Worm (Caenorhabditis elegans) whole organism, L4 larva: ENCODE results near the gene col-159.
"Not testable (repeated sequence)": the region's sequence is repeated elsewhere in the genome, so short reads cannot be mapped to it uniquely, and the experiment has no call there.

ENCODE experiments used
- D1046.2 ChIP-seq: fragments of 200-800 bp; sonication (Bioruptor generic); IDR thresholded peaks from 2 replicates; pipeline ENCODE4 v1.3.6; 2022; ENCODE audit warnings: missing genetic modification characterization, missing compliant biosample characterization
- F26F4.8 ChIP-seq: fragments of 200-800 bp; sonication (Bioruptor generic); conservative IDR thresholded peaks from 2 replicates; pipeline ENCODE4 v1.3.6; 2022; ENCODE audit warnings: missing genetic modification characterization, missing compliant biosample characterization
- F44E2.7 ChIP-seq: fragments of 200-800 bp; sonication (Bioruptor generic); IDR thresholded peaks from 2 replicates; pipeline ENCODE4 v2.1.2; 2022; ENCODE audit warnings: missing genetic modification characterization, missing compliant biosample characterization
- Y5F2A.4 ChIP-seq: fragments of 200-800 bp; sonication (Bioruptor generic); optimal IDR thresholded peaks from 2 replicates; lab custom pipeline; 2018; ENCODE audit warnings: mild to moderate bottlenecking, missing genetic modification characterization, missing compliant biosample characterization
- ama-1 ChIP-seq: fragments of 150-350 bp; optimal IDR thresholded peaks from 2 replicates; lab custom pipeline; 2014; ENCODE audit warnings: inconsistent platforms, mixed read lengths
- ceh-44 ChIP-seq: fragments of 200-800 bp; sonication (Bioruptor generic); IDR thresholded peaks from 2 replicates; pipeline ENCODE4 v1.3.6; 2022; ENCODE audit warnings: missing genetic modification reagents, missing genetic modification characterization, missing compliant biosample characterization
- ces-1 ChIP-seq: fragments of 150-350 bp; sonication (generic microtip); optimal IDR thresholded peaks from 4 replicates; lab custom pipeline; 2014; ENCODE audit warnings: missing biosample characterization, missing genetic modification reagents, missing genetic modification characterization
- ctbp-1 ChIP-seq: fragments of 200-800 bp; sonication (Bioruptor generic); IDR thresholded peaks from 2 replicates; pipeline ENCODE4 v1.3.6; 2022; ENCODE audit warnings: missing genetic modification reagents, missing genetic modification characterization, missing compliant biosample characterization
- daf-12 ChIP-seq: fragments of 150-350 bp; optimal IDR thresholded peaks from 2 replicates; lab custom pipeline; 2014; ENCODE audit warnings: missing biosample characterization, missing genetic modification reagents, missing genetic modification characterization
- daf-8 ChIP-seq: fragments of 200-800 bp; sonication (Bioruptor generic); IDR thresholded peaks from 2 replicates; pipeline ENCODE4 v1.3.6; 2022; ENCODE audit warnings: missing genetic modification characterization, missing compliant biosample characterization
- dmd-6 ChIP-seq: fragments of 200-800 bp; sonication (Bioruptor generic); IDR thresholded peaks from 2 replicates; pipeline ENCODE4 v1.3.6; 2022; ENCODE audit warnings: missing genetic modification reagents, missing genetic modification characterization, missing compliant biosample characterization
- dmd-8 ChIP-seq: fragments of 200-800 bp; sonication (Bioruptor generic); IDR thresholded peaks from 2 replicates; pipeline ENCODE4 v1.3.6; 2022; ENCODE audit warnings: missing genetic modification characterization, missing compliant biosample characterization
- egl-43 ChIP-seq: fragments of 200-800 bp; sonication (Bioruptor generic); IDR thresholded peaks from 2 replicates; pipeline ENCODE4 v1.3.6; 2022; ENCODE audit warnings: missing genetic modification reagents, missing genetic modification characterization, missing compliant biosample characterization
- fkh-10 ChIP-seq: fragments of 150-350 bp; optimal IDR thresholded peaks from 2 replicates; lab custom pipeline; 2014; ENCODE audit warnings: missing biosample characterization, missing genetic modification reagents, missing genetic modification characterization
- lim-7 ChIP-seq: fragments of 200-800 bp; sonication (Bioruptor generic); IDR thresholded peaks from 2 replicates; pipeline ENCODE4 v1.3.6; 2022; ENCODE audit warnings: missing genetic modification characterization, missing compliant biosample characterization
- lin-1 ChIP-seq: fragments of 200-800 bp; sonication (Bioruptor generic); IDR thresholded peaks from 2 replicates; pipeline ENCODE4 v1.3.6; 2022; ENCODE audit warnings: missing genetic modification reagents, missing genetic modification characterization, missing compliant biosample characterization
- madf-9 ChIP-seq: fragments of 200-800 bp; sonication (Bioruptor generic); conservative IDR thresholded peaks from 2 replicates; pipeline ENCODE4 v1.3.6; 2022; ENCODE audit warnings: missing genetic modification reagents, missing genetic modification characterization, missing compliant biosample characterization
- mdl-1 ChIP-seq, 2 experiments: fragments of 150-350 bp in 1 of 2; sonication (generic microtip) in 1 of 2; optimal IDR thresholded peaks; 2 replicates each; lab custom pipeline; 2014 to 2017; ENCODE audit warnings: missing biosample characterization in 2 of 2, missing genetic modification characterization in 2 of 2
- mdt-29 ChIP-seq: fragments of 200-800 bp; sonication (Bioruptor generic); IDR thresholded peaks from 2 replicates; pipeline ENCODE4 v1.3.6; 2022; ENCODE audit warnings: missing genetic modification reagents, missing genetic modification characterization, missing compliant biosample characterization
- mxl-2 ChIP-seq: fragments of 200-800 bp; sonication (Bioruptor generic); conservative IDR thresholded peaks from 2 replicates; pipeline ENCODE4 v1.3.6; 2022; ENCODE audit warnings: missing genetic modification reagents, missing genetic modification characterization, missing compliant biosample characterization
- nhr-11 ChIP-seq: fragments of 150-350 bp; optimal IDR thresholded peaks from 2 replicates; lab custom pipeline; 2014; ENCODE audit warnings: missing biosample characterization, missing genetic modification characterization
- nhr-28 ChIP-seq: fragments of 150-350 bp; optimal IDR thresholded peaks from 2 replicates; lab custom pipeline; 2014; ENCODE audit warnings: missing biosample characterization, missing genetic modification characterization
- nhr-41 ChIP-seq: fragments of 200-800 bp; sonication (Bioruptor generic); IDR thresholded peaks from 2 replicates; pipeline ENCODE4 v1.3.6; 2022; ENCODE audit warnings: missing genetic modification reagents, missing genetic modification characterization, missing compliant biosample characterization
- nhr-48 ChIP-seq: sonication (generic microtip); optimal IDR thresholded peaks from 2 replicates; lab custom pipeline; 2016; ENCODE audit warnings: mild to moderate bottlenecking, missing genetic modification characterization, missing compliant biosample characterization
- pha-4 ChIP-seq, 2 experiments: fragments of 150-350 bp in 1 of 2; fragments of 200-800 bp in 1 of 2; sonication (Bioruptor generic) in 1 of 2; IDR thresholded peaks in 1 of 2; optimal IDR thresholded peaks in 1 of 2; 2 replicates each; pipeline versions ENCODE4 v1.3.6 to Lab custom; 2014 to 2022; ENCODE audit warnings: missing genetic modification characterization in 2 of 2, missing genetic modification reagents in 2 of 2, missing biosample characterization in 1 of 2, missing compliant biosample characterization in 1 of 2
- php-3 ChIP-seq: fragments of 200-800 bp; sonication (Bioruptor generic); IDR thresholded peaks from 2 replicates; pipeline ENCODE4 v1.3.6; 2022; ENCODE audit warnings: missing genetic modification reagents, missing genetic modification characterization, missing compliant biosample characterization
- rbr-2 ChIP-seq: sonication (generic microtip); optimal IDR thresholded peaks from 2 replicates; lab custom pipeline; 2016; ENCODE audit warnings: missing genotype, missing genetic modification characterization, missing compliant biosample characterization
- saeg-2 ChIP-seq: fragments of 200-800 bp; sonication (Bioruptor generic); IDR thresholded peaks from 2 replicates; pipeline ENCODE4 v1.3.6; 2022; ENCODE audit warnings: missing genetic modification reagents, missing genetic modification characterization, missing compliant biosample characterization
- tra-1 ChIP-seq: fragments of 200-800 bp; sonication (Bioruptor generic); IDR thresholded peaks from 2 replicates; pipeline ENCODE4 v1.3.6; 2022; ENCODE audit warnings: missing genetic modification reagents, missing genetic modification characterization, missing compliant biosample characterization
- unc-130 ChIP-seq: sonication (generic microtip); optimal IDR thresholded peaks from 2 replicates; lab custom pipeline; 2016; ENCODE audit warnings: missing genetic modification reagents, missing genetic modification characterization, missing compliant biosample characterization
- unc-62 ChIP-seq, 3 experiments: fragments of 150-350 bp in 1 of 3; sonication (generic microtip); optimal IDR thresholded peaks in 2 of 3; peaks in 1 of 3; 1 replicate in 1 of 3; 2 replicates in 2 of 3; lab custom pipeline; 2014 to 2017; ENCODE audit warnings: missing biosample characterization in 3 of 3, missing genetic modification characterization in 3 of 3, missing genetic modification reagents in 3 of 3, missing genotype in 1 of 3
- vab-7 ChIP-seq: fragments of 200-800 bp; sonication (Bioruptor generic); IDR thresholded peaks from 2 replicates; pipeline ENCODE4 v1.3.6; 2022; ENCODE audit warnings: missing genetic modification reagents, missing genetic modification characterization, missing compliant biosample characterization
- zag-1 ChIP-seq: fragments of 150-350 bp; optimal IDR thresholded peaks from 2 replicates; lab custom pipeline; 2014; ENCODE audit warnings: missing biosample characterization, missing genetic modification characterization
- zip-11 ChIP-seq: fragments of 200-800 bp; sonication (Bioruptor generic); IDR thresholded peaks from 2 replicates; pipeline ENCODE4 v1.3.6; 2022; ENCODE audit warnings: missing genetic modification characterization, missing compliant biosample characterization

The col-159 gene

DNA sequence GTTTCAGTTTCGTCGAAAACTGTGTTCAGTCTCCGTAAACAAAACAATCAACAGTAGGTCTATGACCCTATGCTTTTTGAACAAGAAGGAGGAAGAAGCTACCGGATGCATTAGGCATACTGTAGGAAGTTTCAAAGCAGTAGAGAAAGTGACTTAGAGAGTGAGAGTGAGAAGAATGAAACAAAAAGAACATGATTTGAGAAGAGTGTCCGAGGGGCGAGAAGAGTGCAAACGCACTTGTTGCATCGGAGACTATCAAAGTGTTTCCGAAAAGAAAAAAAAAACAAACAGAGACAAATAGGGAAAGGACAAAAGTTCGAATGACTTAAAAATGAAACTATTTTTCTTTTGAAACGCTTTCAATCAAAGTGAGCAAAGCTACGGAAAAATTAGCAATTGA is 41.2 kb upstream of the col-159 start:
- TF ChIP-seq nhr-28 (tag; lab: Kevin White, UChicago) (peak; percentile 55), mdl-1 (tag; optimal IDR thresholded peaks at IDR 0.05; lab: Kevin White, UChicago) (peak in 1 of 2 experiments; percentile 28), nhr-48 (tag; lab: Kevin White, UChicago) (peak; percentile 94), mxl-2 (GFP tag; lab: Robert Waterston, UW) (no peak), egl-43 (no peak), dmd-6 (GFP tag; lab: Robert Waterston, UW) (peak; percentile 56), Y5F2A.4 (GFP tag; lab: Kevin White, UChicago) (no peak), D1046.2 (GFP tag; lab: Robert Waterston, UW) (no peak), ces-1 (no peak)
- TF ChIP-seq, all 104 proteins: peak for 4

DNA sequence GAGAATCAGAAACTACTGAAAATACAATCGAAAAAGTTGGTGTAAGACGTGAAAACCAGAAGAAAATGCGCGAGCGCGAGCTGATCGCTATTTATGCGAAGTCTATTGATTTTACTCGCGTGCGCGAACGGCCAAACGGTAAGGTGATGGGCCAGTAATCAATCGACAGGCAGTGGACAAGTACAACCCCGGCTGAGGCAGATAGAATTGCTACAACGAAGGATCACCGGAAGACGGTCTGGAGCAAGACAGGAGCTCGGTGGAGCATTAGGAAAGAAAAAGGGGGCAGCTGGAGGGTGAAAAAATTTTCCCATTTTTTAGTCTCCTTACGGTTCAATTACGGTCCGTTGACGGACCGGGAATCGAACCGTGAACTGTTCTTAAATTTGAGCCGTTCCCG is 37.7 kb upstream of the col-159 start:
- TF ChIP-seq pha-4 (GFP tag; IDR thresholded peaks at IDR 0.05; lab: Robert Waterston, UW) (peak; percentile 63; the same call in 1 of the 2 replicates), F26F4.8 (GFP tag; lab: Robert Waterston, UW) (peak; percentile 81), ctbp-1 (0 out of 2 replicates have a peak, but pooled peaks have one; percentile 42), dmd-8 (GFP tag; lab: Robert Waterston, UW) (peak; percentile 93), nhr-41 (GFP tag; lab: Robert Waterston, UW) (peak; percentile 20; the same call in 1 of the 2 replicates), php-3 (0 out of 2 replicates have a peak, but pooled peaks have one; percentile 15), D1046.2 (GFP tag; lab: Robert Waterston, UW) (0 out of 2 replicates have a peak, but pooled peaks have one; percentile 26), ceh-44 (GFP tag; lab: Robert Waterston, UW) (0 out of 2 replicates have a peak, but pooled peaks have one; percentile 9), tra-1 (GFP tag; lab: Robert Waterston, UW) (peak; percentile 29; the same call in 1 of the 2 replicates), madf-9 (peak; percentile 45; the same call in 1 of the 2 replicates), F44E2.7 (GFP tag; lab: Robert Waterston, UW) (0 out of 2 replicates have a peak, but pooled peaks have one; percentile 50), lim-7 (GFP tag; lab: Robert Waterston, UW) (peak; percentile 85), saeg-2 (GFP tag; lab: Robert Waterston, UW) (0 out of 2 replicates have a peak, but pooled peaks have one; percentile 32), vab-7 (GFP tag; lab: Robert Waterston, UW) (peak; percentile 73)
- TF ChIP-seq pha-4 (tag; optimal IDR thresholded peaks at IDR 0.05; lab: Kevin White, UChicago), result not testable (repeated sequence)

DNA sequence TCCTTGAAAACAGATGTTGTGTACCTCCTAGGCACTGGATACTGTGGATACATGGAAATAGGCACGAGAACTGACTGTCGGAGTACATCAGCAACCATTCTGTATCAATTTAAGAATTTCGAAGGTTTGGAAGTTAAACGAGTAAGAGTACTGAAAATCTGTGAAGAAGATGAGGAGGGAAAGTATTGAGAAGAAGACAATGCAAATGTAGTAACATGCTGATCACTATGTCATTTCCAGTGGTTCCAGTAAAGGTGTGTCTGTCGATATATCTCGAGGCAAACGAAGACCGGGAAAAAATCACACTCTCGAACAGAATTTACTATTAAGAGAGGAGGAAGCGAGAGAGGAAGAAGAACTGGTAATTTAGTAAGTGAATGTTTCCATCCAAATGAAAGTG is 34.5 kb upstream of the col-159 start, which contains the start of gene dmd-10:
dmd-10 (minus strand) TSS at position 101 of the 400 bp plus-strand sequence.
- TF ChIP-seq zip-11 (GFP tag; lab: Robert Waterston, UW) (no peak), unc-62 (GFP tag; optimal IDR thresholded peaks at IDR 0.05 in 1 of 2; lab: Kevin White, UChicago) (peak in 1 of 2 experiments; percentile 78), unc-62 (tag; optimal IDR thresholded peaks at IDR 0.05; lab: Kevin White, UChicago) (no peak), daf-12 (no peak), unc-130 (GFP tag; lab: Kevin White, UChicago) (no peak)

DNA sequence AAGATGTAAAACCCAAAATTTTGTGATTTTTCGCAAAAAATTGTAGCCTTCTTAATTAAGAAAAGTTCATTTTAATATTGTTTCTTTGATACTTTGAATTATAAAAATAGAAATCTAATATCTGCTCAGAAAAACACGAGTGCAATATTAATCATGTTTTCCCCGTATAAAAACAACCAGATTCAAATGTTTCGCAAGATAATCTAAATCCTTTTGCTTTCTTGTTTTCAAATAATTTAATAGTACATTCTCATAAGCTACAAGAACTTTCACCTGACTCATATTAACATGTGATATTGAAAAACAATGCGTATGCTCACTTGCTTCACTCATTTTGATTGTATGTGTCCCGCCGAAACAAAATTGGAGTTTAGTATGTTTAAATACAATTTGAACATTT is 33.3 kb upstream of the col-159 start:
- TF ChIP-seq nhr-11 (tag; lab: Kevin White, UChicago) (peak; percentile 28), php-3 (no peak)
- TF ChIP-seq, all 104 proteins: peak for 1

DNA sequence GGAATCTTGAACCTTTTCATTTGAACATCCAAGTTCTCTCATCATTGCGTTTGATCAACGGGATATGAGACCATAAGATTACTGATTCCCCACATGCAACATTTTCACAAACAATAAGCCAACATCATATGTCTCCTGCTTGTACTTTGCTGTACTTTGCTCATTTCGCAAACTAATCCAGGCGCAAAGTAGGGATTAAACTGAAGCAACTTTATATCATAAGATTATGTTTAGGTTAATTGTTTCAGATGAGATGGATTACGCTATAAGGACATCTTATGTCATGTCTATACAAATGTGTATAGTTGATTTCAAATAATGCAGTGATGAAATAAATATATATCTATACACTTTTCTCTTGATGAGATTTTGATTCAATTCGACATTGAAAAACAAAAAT is 27.6 kb upstream of the col-159 start:
- TF ChIP-seq Y5F2A.4 (GFP tag; lab: Kevin White, UChicago) (no peak), lin-1 (GFP tag; lab: Robert Waterston, UW) (no peak), ama-1 (lab: Kevin White, UChicago) (no peak)

DNA sequence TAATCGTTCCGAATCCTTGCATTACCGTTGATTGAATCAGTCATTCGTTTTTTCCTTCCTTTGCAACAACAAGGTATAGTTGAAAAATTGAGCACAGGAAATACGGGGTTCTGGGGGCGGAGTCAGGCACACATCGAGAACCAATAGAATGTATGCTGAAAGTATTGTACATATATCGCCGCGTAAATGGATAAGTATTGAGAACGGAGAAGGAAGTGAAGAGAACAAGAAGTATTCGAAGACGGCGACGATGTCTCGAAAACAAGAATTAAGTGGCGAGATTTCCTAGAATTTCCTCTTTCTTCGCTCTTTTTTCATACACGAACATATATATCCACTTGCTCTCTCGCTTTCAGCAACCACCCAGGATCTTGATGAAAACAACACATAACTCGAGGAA is 19.1 kb upstream of the col-159 start:
- TF ChIP-seq zag-1 (tag; lab: Kevin White, UChicago) (no peak), unc-62 (GFP tag; optimal IDR thresholded peaks at IDR 0.05 in 1 of 2; lab: Kevin White, UChicago) (peak in 1 of 2 experiments; percentile 92), unc-62 (tag; optimal IDR thresholded peaks at IDR 0.05; lab: Kevin White, UChicago) (no peak), rbr-2 (no peak), daf-8 (GFP tag; lab: Robert Waterston, UW) (no peak), ctbp-1 (no peak), mdt-29 (GFP tag; lab: Robert Waterston, UW) (no peak), fkh-10 (GFP tag; lab: Kevin White, UChicago) (peak; percentile 45), ceh-44 (GFP tag; lab: Robert Waterston, UW) (no peak)
